Worm (Caenorhabditis elegans): ENCODE results near the gene ZK742.4.

Gene ZK742.4

ce11 chrV:7837809-7838208 lies 26.2 kb upstream of the ZK742.4 start, which contains the start of gene ttr-33:
TSS of gene ttr-33 (minus strand) at chrV:7837909.
- TF ChIP-seq fos-1 (tag; optimal IDR thresholded peaks at IDR 0.05) (no peak), nhr-28 (tag; optimal IDR thresholded peaks at IDR 0.05) (peak; percentile 4), ama-1 (optimal IDR thresholded peaks at IDR 0.05) (peak; percentile 5)

- peak in 1 of 2 experiments; percentile 62 for TF ChIP-seq unc-62 (GFP tag; optimal IDR thresholded peaks at IDR 0.05 in 1 of 2)
- no peak for TF ChIP-seq unc-62 (tag; optimal IDR thresholded peaks at IDR 0.05)
- peak in 1 of 2 experiments; percentile 46 for TF ChIP-seq mdl-1 (tag; optimal IDR thresholded peaks at IDR 0.05)
- TF ChIP-seq nhr-28 (tag; optimal IDR thresholded peaks at IDR 0.05), result peak; percentile 46
- no peak for TF ChIP-seq nhr-6 (tag; optimal IDR thresholded peaks at IDR 0.05)
- TF ChIP-seq mep-1 (tag; optimal IDR thresholded peaks at IDR 0.05), result peak; percentile 53
- peak; percentile 2 for TF ChIP-seq hlh-11 (tag; optimal IDR thresholded peaks at IDR 0.05)
- TF ChIP-seq hlh-30 (tag; optimal IDR thresholded peaks at IDR 0.05; ENCODE audit: insufficient read depth), result peak; percentile 45
- no peak for TF ChIP-seq nhr-76 (tag; optimal IDR thresholded peaks at IDR 0.05)
These were observed 25.3 kb upstream of the ZK742.4 start, which contains the start of gene txt-5 for ce11 chrV:7836911-7837310. TSS of gene txt-5 (minus strand) at chrV:7837134.

DNA sequence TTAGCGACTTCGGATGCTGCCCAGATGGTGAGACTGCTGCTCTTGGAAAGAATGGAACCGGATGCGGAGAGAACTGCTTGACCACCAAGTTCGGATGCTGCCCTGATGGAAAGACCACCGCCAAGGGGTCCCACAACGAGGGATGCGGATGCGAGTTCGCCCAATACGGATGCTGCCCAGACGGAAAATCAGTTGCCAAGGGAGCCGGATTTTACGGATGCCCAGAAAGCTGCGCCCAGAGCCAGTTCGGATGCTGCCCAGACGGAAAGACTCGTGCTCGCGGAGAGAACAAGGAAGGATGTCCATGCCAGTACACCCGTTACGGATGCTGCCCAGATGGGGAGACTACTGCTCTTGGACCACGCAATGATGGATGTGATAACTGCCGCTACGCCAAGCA lies 19.4 kb upstream of the ZK742.4 start:
- no peak for TF ChIP-seq fos-1 (tag; optimal IDR thresholded peaks at IDR 0.05)
- no peak for TF ChIP-seq zfp-2 (tag; optimal IDR thresholded peaks at IDR 0.05)
- no peak for TF ChIP-seq F10B5.3 (tag; optimal IDR thresholded peaks at IDR 0.05)
- peak; percentile 85 for TF ChIP-seq set-16 (GFP tag; IDR thresholded peaks at IDR 0.05)
- no peak for TF ChIP-seq lin-39 (tag; optimal IDR thresholded peaks at IDR 0.05)
- TF ChIP-seq ztf-7 (tag; optimal IDR thresholded peaks at IDR 0.05), result no peak
- no peak for TF ChIP-seq F44E2.7 (GFP tag; IDR thresholded peaks at IDR 0.05)
- no peak for TF ChIP-seq ZK546.5 (tag; optimal IDR thresholded peaks at IDR 0.05)

ce11 chrV:7826917-7827316 lies 15.3 kb upstream of the ZK742.4 start, which contains the start of gene mig-6:
TSS of gene mig-6 (plus strand) at chrV:7827217.
- TF ChIP-seq nhr-77 (tag; optimal IDR thresholded peaks at IDR 0.05), result no peak

- TF ChIP-seq dmd-9 (GFP tag; IDR thresholded peaks at IDR 0.05) (no peak), zfp-2 (tag; optimal IDR thresholded peaks at IDR 0.05) (no peak), tag-97 (GFP tag; IDR thresholded peaks at IDR 0.05) (no peak), F10B5.3 (tag; optimal IDR thresholded peaks at IDR 0.05) (no peak), D1046.2 (GFP tag; IDR thresholded peaks at IDR 0.05) (no peak), saeg-2 (GFP tag; IDR thresholded peaks at IDR 0.05) (no peak), nhr-76 (tag; optimal IDR thresholded peaks at IDR 0.05) (no peak), zfp-3 (GFP tag; conservative IDR thresholded peaks at IDR 0.05) (no peak), mep-1 (tag; optimal IDR thresholded peaks at IDR 0.05) (no peak), ceh-28 (tag; optimal IDR thresholded peaks at IDR 0.05) (no peak), lin-1 (GFP tag; IDR thresholded peaks at IDR 0.05) (no peak), Y105C5A.15 (GFP tag; IDR thresholded peaks at IDR 0.05) (no peak), duxl-1 (tag; optimal IDR thresholded peaks at IDR 0.05; ENCODE audit: poor library complexity) (no peak)
These were observed 14.8 kb upstream of the ZK742.4 start for ce11 chrV:7826362-7826761.

DNA sequence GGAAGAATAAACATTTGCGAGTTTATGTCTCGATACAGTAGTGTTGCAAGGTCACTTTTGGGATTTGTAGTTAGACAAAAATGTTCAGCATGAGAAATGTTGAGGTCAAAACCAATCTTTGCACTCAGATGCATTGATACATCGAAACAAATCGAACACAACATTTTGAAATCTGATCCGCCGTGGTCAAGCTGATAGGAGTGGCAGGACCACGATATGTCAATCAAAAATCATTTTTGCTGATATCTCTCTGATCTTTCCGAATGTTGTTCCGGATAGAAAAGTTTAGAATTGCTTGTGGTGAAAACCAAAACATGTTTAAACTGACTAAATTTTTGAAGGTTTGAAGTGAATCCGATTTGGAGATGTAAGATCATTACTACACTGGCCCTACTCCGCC lies 14.2 kb upstream of the ZK742.4 start:
- TF ChIP-seq unc-62 (GFP tag; optimal IDR thresholded peaks at IDR 0.05 in 1 of 2), result peak in 1 of 2 experiments; percentile 62
- no peak for TF ChIP-seq unc-62 (tag; optimal IDR thresholded peaks at IDR 0.05)
- TF ChIP-seq lsy-2 (tag; optimal IDR thresholded peaks at IDR 0.05), result no peak
- TF ChIP-seq jun-1 (tag; optimal IDR thresholded peaks at IDR 0.05), result no peak
- TF ChIP-seq zfp-3 (GFP tag; conservative IDR thresholded peaks at IDR 0.05), result no peak
- TF ChIP-seq duxl-1 (tag; optimal IDR thresholded peaks at IDR 0.05; ENCODE audit: poor library complexity), result no peak

DNA sequence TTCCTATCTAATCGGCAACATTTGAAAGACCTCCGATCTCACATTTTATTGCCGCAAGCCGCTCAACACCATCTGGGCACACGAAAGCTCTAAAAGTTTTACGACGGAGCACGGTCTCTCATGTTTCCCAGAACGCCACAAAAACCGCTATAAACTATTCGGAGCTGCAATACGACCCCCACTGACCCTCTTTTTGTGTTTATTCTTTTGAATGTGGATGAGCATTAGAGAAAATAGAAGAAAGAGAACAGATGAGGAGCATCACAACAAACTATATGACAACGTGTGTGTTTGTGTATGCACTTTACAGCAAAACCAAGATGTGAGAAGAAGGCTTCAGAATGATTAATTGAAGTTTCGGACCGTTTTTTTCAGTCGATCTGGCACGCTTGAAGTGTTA lies 12.5 kb upstream of the ZK742.4 start:
- no peak for TF ChIP-seq madf-5 (GFP tag; IDR thresholded peaks at IDR 0.05)
- TF ChIP-seq unc-130 (GFP tag; optimal IDR thresholded peaks at IDR 0.05), result no peak
- TF ChIP-seq T26A8.4 (GFP tag; IDR thresholded peaks at IDR 0.05), result no peak
- TF ChIP-seq D1046.2 (GFP tag; IDR thresholded peaks at IDR 0.05), result no peak
- no peak for TF ChIP-seq unc-62 (GFP tag; optimal IDR thresholded peaks at IDR 0.05 in 1 of 2)
- TF ChIP-seq unc-62 (tag; optimal IDR thresholded peaks at IDR 0.05), result no peak
- peak in 1 of 2 experiments; percentile 39 for TF ChIP-seq daf-16 (GFP tag; optimal IDR thresholded peaks at IDR 0.05)
- TF ChIP-seq daf-16 (tag; optimal IDR thresholded peaks at IDR 0.05), result no peak
- TF ChIP-seq dmd-9 (GFP tag; IDR thresholded peaks at IDR 0.05), result no peak
- no peak for TF ChIP-seq fos-1 (tag; optimal IDR thresholded peaks at IDR 0.05)
- TF ChIP-seq ztf-11 (tag; optimal IDR thresholded peaks at IDR 0.05), result no peak
- peak; percentile 25 for TF ChIP-seq hlh-11 (tag; optimal IDR thresholded peaks at IDR 0.05)
